Fruit fly (Drosophila melanogaster) S2 (cell line): ENCODE data around the gene Pdh.

Experiments used
- CG8478 ChIP-seq: fragments of >200 bp; optimal IDR thresholded peaks from 2 replicates; lab custom pipeline; 2018
- CTCF ChIP-seq, 2 experiments: fragments of >200 bp; optimal IDR thresholded peaks; 2 replicates each; lab custom pipeline; 2018

DNA sequence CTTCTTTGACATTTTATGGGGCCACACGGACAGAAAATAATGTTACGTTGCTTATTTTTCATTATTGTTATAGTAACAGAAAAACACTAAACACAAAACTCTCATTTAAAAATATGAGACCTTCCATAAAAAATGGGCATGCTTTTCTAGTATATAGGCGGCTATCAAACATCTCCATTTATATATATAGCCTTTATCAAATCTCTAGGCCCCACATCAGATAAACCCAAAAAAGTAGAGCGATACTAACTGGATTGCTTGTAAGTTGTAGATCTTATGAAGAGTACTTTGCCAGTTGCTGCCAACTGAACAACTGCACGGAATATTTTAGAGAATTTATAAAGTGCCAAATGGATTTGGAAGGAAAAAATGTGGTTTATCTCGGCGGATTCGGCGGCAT, 15.4 kb upstream of the Pdh start, which contains the start of gene CG18814:
- TF ChIP-seq CTCF (optimal IDR thresholded peaks at IDR 0.05; lab: Kevin White, UChicago), result no peak
- no peak for TF ChIP-seq CG8478
